Worm (Caenorhabditis elegans) whole organism, L3 larva: Measurements from ENCODE around the gene ctsa-1.2.

Source experiments
- R02D3.7 ChIP-seq: fragments of 150-350 bp; optimal IDR thresholded peaks from 2 replicates; lab custom pipeline; 2014; ENCODE audit warnings: missing biosample characterization, missing genetic modification characterization
- ZK546.5 ChIP-seq: sonication (generic microtip); optimal IDR thresholded peaks from 2 replicates; lab custom pipeline; 2017; ENCODE audit warnings: missing biosample characterization, missing genetic modification characterization
- aly-2 ChIP-seq: fragments of 150-350 bp; optimal IDR thresholded peaks from 2 replicates; lab custom pipeline; 2014; ENCODE audit warnings: missing biosample characterization, missing genetic modification characterization
- ama-1 ChIP-seq: fragments of 150-350 bp; optimal IDR thresholded peaks from 2 replicates; lab custom pipeline; 2018
- ceh-28 ChIP-seq: fragments of 150-350 bp; optimal IDR thresholded peaks from 2 replicates; lab custom pipeline; 2014; ENCODE audit warnings: missing biosample characterization, missing genetic modification reagents, missing genetic modification characterization
- ceh-82 ChIP-seq: fragments of 150-350 bp; optimal IDR thresholded peaks from 2 replicates; lab custom pipeline; 2014; ENCODE audit warnings: missing biosample characterization, missing genetic modification characterization
- ceh-9 ChIP-seq: sonication (generic microtip); optimal IDR thresholded peaks from 2 replicates; lab custom pipeline; 2018; ENCODE audit warnings: missing biosample characterization, missing genetic modification characterization
- daf-12 ChIP-seq: fragments of 150-350 bp; optimal IDR thresholded peaks from 2 replicates; lab custom pipeline; 2014; ENCODE audit warnings: missing biosample characterization, missing genetic modification reagents, missing genetic modification characterization
- egl-27 ChIP-seq: sonication (generic microtip); optimal IDR thresholded peaks from 4 replicates; lab custom pipeline; 2017; ENCODE audit warnings: missing biosample characterization, missing genetic modification reagents, missing genetic modification characterization
- egl-5 ChIP-seq: fragments of 150-350 bp; optimal IDR thresholded peaks from 2 replicates; lab custom pipeline; 2017; ENCODE audit warnings: missing biosample characterization, missing genetic modification reagents, missing genetic modification characterization, inconsistent platforms
- elt-2 ChIP-seq: sonication (generic microtip); optimal IDR thresholded peaks from 2 replicates; lab custom pipeline; 2016; ENCODE audit warnings: missing genetic modification reagents, mild to moderate bottlenecking, missing genetic modification characterization, missing compliant biosample characterization
- elt-3 ChIP-seq, 3 experiments: fragments of 150-350 bp in 1 of 3; sonication (generic microtip) in 2 of 3; optimal IDR thresholded peaks; 2 replicates in 2 of 3; 4 replicates in 1 of 3; lab custom pipeline; 2014 to 2017; ENCODE audit warnings: missing biosample characterization in 3 of 3, missing genetic modification characterization in 3 of 3
- eor-1 ChIP-seq, 2 experiments: fragments of 150-350 bp; optimal IDR thresholded peaks; 2 replicates each; lab custom pipeline; 2014 to 2018; ENCODE audit warnings: missing biosample characterization in 2 of 2, missing genetic modification characterization in 2 of 2
- fkh-10 ChIP-seq: sonication (generic microtip); optimal IDR thresholded peaks from 2 replicates; lab custom pipeline; 2017; ENCODE audit warnings: missing biosample characterization, missing genetic modification reagents, missing genetic modification characterization
- fkh-2 ChIP-seq: fragments of 150-350 bp; optimal IDR thresholded peaks from 2 replicates; lab custom pipeline; 2014; ENCODE audit warnings: missing biosample characterization, missing genetic modification reagents, missing genetic modification characterization
- fos-1 ChIP-seq: fragments of 150-350 bp; optimal IDR thresholded peaks from 2 replicates; lab custom pipeline; 2014; ENCODE audit warnings: missing biosample characterization, missing genetic modification characterization
- jun-1 ChIP-seq: fragments of 150-350 bp; optimal IDR thresholded peaks from 2 replicates; lab custom pipeline; 2014; ENCODE audit warnings: missing biosample characterization, missing genetic modification reagents, missing genetic modification characterization
- lin-15B ChIP-seq: fragments of 150-350 bp; optimal IDR thresholded peaks from 2 replicates; lab custom pipeline; 2014; ENCODE audit warnings: missing biosample characterization, missing genetic modification characterization
- mdl-1 ChIP-seq: fragments of 150-350 bp; optimal IDR thresholded peaks from 2 replicates; lab custom pipeline; 2014; ENCODE audit warnings: missing biosample characterization, missing genetic modification characterization
- nfya-1 ChIP-seq: sonication (generic microtip); optimal IDR thresholded peaks from 2 replicates; lab custom pipeline; 2017; ENCODE audit warnings: missing genetic modification characterization, mild to moderate bottlenecking, missing compliant biosample characterization, antibody characterized with exemption, moderate library complexity; ENCODE audit not compliant: insufficient read depth
- nhr-11 ChIP-seq: fragments of 150-350 bp; optimal IDR thresholded peaks from 2 replicates; lab custom pipeline; 2014; ENCODE audit warnings: missing biosample characterization, missing genetic modification characterization
- nhr-12 ChIP-seq: fragments of 150-350 bp; optimal IDR thresholded peaks from 2 replicates; lab custom pipeline; 2014; ENCODE audit warnings: missing biosample characterization, missing genetic modification characterization
- nhr-25 ChIP-seq: sonication (generic microtip); optimal IDR thresholded peaks from 2 replicates; lab custom pipeline; 2017; ENCODE audit warnings: missing biosample characterization, missing genetic modification characterization
- nhr-28 ChIP-seq: fragments of 150-350 bp; optimal IDR thresholded peaks from 2 replicates; lab custom pipeline; 2014; ENCODE audit warnings: missing biosample characterization, missing genetic modification characterization
- nhr-67 ChIP-seq: fragments of 150-350 bp; optimal IDR thresholded peaks from 2 replicates; lab custom pipeline; 2014; ENCODE audit warnings: missing biosample characterization, missing genetic modification characterization
- nhr-76 ChIP-seq: fragments of 150-350 bp; sonication (generic microtip); optimal IDR thresholded peaks from 5 replicates; lab custom pipeline; 2014; ENCODE audit warnings: missing biosample characterization, missing genetic modification characterization
- nhr-77 ChIP-seq: fragments of 150-350 bp; optimal IDR thresholded peaks from 2 replicates; lab custom pipeline; 2014; ENCODE audit warnings: missing biosample characterization, missing genetic modification characterization
- pqm-1 ChIP-seq: fragments of 150-350 bp; optimal IDR thresholded peaks from 2 replicates; lab custom pipeline; 2017; ENCODE audit warnings: missing biosample characterization, missing genetic modification characterization, inconsistent platforms
- sea-2 ChIP-seq: fragments of 150-350 bp; sonication (generic microtip); optimal IDR thresholded peaks from 4 replicates; lab custom pipeline; 2014; ENCODE audit warnings: missing biosample characterization, missing genetic modification reagents, missing genetic modification characterization
- snpc-4 ChIP-seq: fragments of 150-350 bp; optimal IDR thresholded peaks from 2 replicates; lab custom pipeline; 2014; ENCODE audit warnings: missing biosample characterization, missing genetic modification characterization
- tbx-2 ChIP-seq: sonication (generic microtip); optimal IDR thresholded peaks from 2 replicates; lab custom pipeline; 2016; ENCODE audit warnings: mild to moderate bottlenecking, missing genetic modification characterization, missing compliant biosample characterization
- unc-39 ChIP-seq: sonication (generic microtip); optimal IDR thresholded peaks from 4 replicates; lab custom pipeline; 2017; ENCODE audit warnings: missing biosample characterization, missing genetic modification characterization
- ztf-11 ChIP-seq: fragments of 150-350 bp; optimal IDR thresholded peaks from 2 replicates; lab custom pipeline; 2014; ENCODE audit warnings: missing biosample characterization, missing genetic modification characterization
- ztf-4 ChIP-seq: fragments of 150-350 bp; optimal IDR thresholded peaks from 2 replicates; lab custom pipeline; 2014; ENCODE audit warnings: missing biosample characterization, missing genetic modification characterization

ctsa-1.2 gene

ce11 chrII:11765506-11766152 lies 26.5 kb downstream of the ctsa-1.2 start:
- TF ChIP-seq pqm-1 (tag; lab: Kevin White, UChicago) (no peak), fkh-2 (tag; lab: Kevin White, UChicago) (no peak), sea-2 (GFP tag; lab: Kevin White, UChicago) (no peak), ceh-28 (tag; lab: Kevin White, UChicago) (no peak), elt-3 (tag; optimal IDR thresholded peaks at IDR 0.05; lab: Kevin White, UChicago) (no peak), nhr-67 (tag; lab: Kevin White, UChicago) (no peak), nhr-25 (tag; lab: Kevin White, UChicago) (no peak), R02D3.7 (no peak), nhr-11 (tag; lab: Kevin White, UChicago) (no peak), nfya-1 (tag; lab: Kevin White, UChicago) (no peak), tbx-2 (tag; lab: Kevin White, UChicago) (no peak), mdl-1 (tag; lab: Kevin White, UChicago) (no peak), ceh-82 (tag; lab: Kevin White, UChicago) (no peak), fkh-10 (no peak), lin-15B (tag; lab: Kevin White, UChicago) (no peak), daf-12 (tag; lab: Kevin White, UChicago) (no peak), jun-1 (no peak), fos-1 (tag; lab: Kevin White, UChicago) (no peak), ZK546.5 (no peak)

- TF ChIP-seq nhr-76 (tag; lab: Kevin White, UChicago), result no peak
- TF ChIP-seq egl-5 (tag; lab: Kevin White, UChicago), result no peak
- no peak for TF ChIP-seq nhr-67 (tag; lab: Kevin White, UChicago)
- TF ChIP-seq R02D3.7, result no peak
- TF ChIP-seq elt-3 (tag; optimal IDR thresholded peaks at IDR 0.05; lab: Kevin White, UChicago), result no peak
- no peak for TF ChIP-seq ztf-11 (tag; lab: Kevin White, UChicago)
- TF ChIP-seq nhr-12 (tag; lab: Kevin White, UChicago), result no peak
- no peak for TF ChIP-seq ceh-9 (tag; lab: Kevin White, UChicago)
- no peak for TF ChIP-seq jun-1
- no peak for TF ChIP-seq eor-1 (tag; optimal IDR thresholded peaks at IDR 0.05; lab: Kevin White, UChicago)
- TF ChIP-seq snpc-4 (tag; lab: Kevin White, UChicago), result no peak
- no peak for TF ChIP-seq ztf-4 (tag; lab: Kevin White, UChicago)
- TF ChIP-seq tbx-2 (tag; lab: Kevin White, UChicago), result no peak
- TF ChIP-seq sea-2 (GFP tag; lab: Kevin White, UChicago), result no peak
- TF ChIP-seq, all 47 proteins: peak for 0
Observed at ce11 chrII:11766472-11766871, 27.3 kb downstream of the ctsa-1.2 start, which contains the start of gene F44E5.2. F44E5.2 (plus strand) TSS chrII:11766772.

DNA sequence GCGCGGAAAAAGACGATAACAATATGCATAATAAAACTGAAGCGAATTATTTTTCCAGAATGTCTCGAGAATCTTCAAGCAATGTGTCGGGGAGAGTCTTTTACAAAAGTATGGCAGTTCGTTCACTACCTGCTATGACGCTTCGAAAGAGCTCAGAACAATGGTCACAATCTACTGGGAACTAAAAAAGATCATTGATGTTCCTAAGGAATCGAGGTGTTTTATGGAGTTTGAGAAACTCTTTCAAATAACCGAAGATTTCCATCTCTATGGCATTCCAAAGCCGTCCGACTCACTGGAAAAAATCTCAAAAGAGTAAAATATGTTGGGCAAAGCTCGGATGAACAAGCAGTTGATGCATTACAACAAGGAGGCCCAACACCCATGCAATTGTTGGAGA lies 33.2 kb downstream of the ctsa-1.2 start, which contains the start of gene F44E5.15:
Gene F44E5.15 (plus strand): TSS at position 301 of the 400 bp plus-strand sequence.
- no peak for TF ChIP-seq unc-39 (tag; lab: Kevin White, UChicago)
- TF ChIP-seq fos-1 (tag; lab: Kevin White, UChicago), result no peak
- TF ChIP-seq ZK546.5, result no peak
- no peak for TF ChIP-seq aly-2 (tag; lab: Kevin White, UChicago)
- no peak for TF ChIP-seq nhr-11 (tag; lab: Kevin White, UChicago)
- no peak for TF ChIP-seq fkh-2 (tag; lab: Kevin White, UChicago)
- no peak for TF ChIP-seq nhr-77 (tag; lab: Kevin White, UChicago)
- TF ChIP-seq ceh-9 (tag; lab: Kevin White, UChicago), result no peak
- TF ChIP-seq, all 47 proteins: peak for 0

DNA sequence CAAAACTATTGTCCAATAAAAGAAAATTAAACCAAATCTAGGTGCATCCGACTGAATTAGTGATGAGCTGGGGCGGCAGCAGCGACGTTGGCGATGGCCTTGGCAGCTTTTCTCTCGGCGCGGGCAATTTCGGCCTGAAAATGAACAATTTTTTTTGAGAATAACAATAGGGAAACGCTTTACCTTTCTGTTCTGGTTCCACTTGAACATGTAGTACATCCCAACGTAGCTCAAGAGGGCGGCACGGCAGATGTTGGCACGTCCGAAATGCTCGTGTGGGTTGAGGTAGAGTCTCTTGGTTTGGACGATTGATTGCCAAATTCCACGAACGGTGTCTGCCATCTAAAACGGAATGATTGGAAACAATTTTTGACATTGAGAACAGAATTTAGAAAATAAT lies 35.1 kb downstream of the ctsa-1.2 start, which contains the start of gene F44E5.1:
Gene F44E5.1 (minus strand): TSS at position 342 of the 400 bp plus-strand sequence.
- TF ChIP-seq ceh-82 (tag; lab: Kevin White, UChicago), result no peak
- TF ChIP-seq nhr-11 (tag; lab: Kevin White, UChicago), result no peak
- TF ChIP-seq nhr-28 (tag; lab: Kevin White, UChicago), result no peak
- TF ChIP-seq ama-1 (lab: Kevin White, UChicago), result no peak
- TF ChIP-seq egl-27 (tag; lab: Kevin White, UChicago), result no peak
- TF ChIP-seq elt-3 (tag; optimal IDR thresholded peaks at IDR 0.05; lab: Kevin White, UChicago), result no peak
- no peak for TF ChIP-seq nhr-67 (tag; lab: Kevin White, UChicago)
- no peak for TF ChIP-seq elt-2
- no peak for TF ChIP-seq lin-15B (tag; lab: Kevin White, UChicago)
- no peak for TF ChIP-seq fkh-10
- TF ChIP-seq, all 47 proteins: peak for 0
